Worm (Caenorhabditis elegans) whole organism, dauer: ENCODE results near the gene bath-39.

ENCODE experiments used
- unc-62 ChIP-seq: sonication (generic microtip); optimal IDR thresholded peaks from 2 replicates; lab custom pipeline; 2017; ENCODE audit warnings: missing biosample characterization, missing genetic modification reagents, missing genetic modification characterization

bath-39 gene

ce11 chrV:13459323-13459722, at the start of gene bath-39:
bath-39 (plus strand) TSS chrV:13459459.
- no peak for TF ChIP-seq unc-62 (GFP tag; lab: Kevin White, UChicago)

- no peak for TF ChIP-seq unc-62 (GFP tag; lab: Kevin White, UChicago)
These were observed 48.6 kb upstream of the bath-39 start, which contains the start of gene F53F1.4 for ce11 chrV:13410688-13411087. F53F1.4 (plus strand) TSS chrV:13411077.

ce11 chrV:13411225-13411991, 47.9 kb upstream of the bath-39 start:
- no peak for TF ChIP-seq unc-62 (GFP tag; lab: Kevin White, UChicago)

ce11 chrV:13411992-13412298, 47.3 kb upstream of the bath-39 start:
- TF ChIP-seq unc-62 (GFP tag; lab: Kevin White, UChicago) = no peak

ce11 chrV:13413301-13413700, 46.0 kb upstream of the bath-39 start:
- TF ChIP-seq unc-62 (GFP tag; lab: Kevin White, UChicago) = no peak

- no peak for TF ChIP-seq unc-62 (GFP tag; lab: Kevin White, UChicago)
These were observed 44.7 kb upstream of the bath-39 start, which contains the start of gene cut-2 for ce11 chrV:13414585-13414984. cut-2 (plus strand) TSS chrV:13414949.

ce11 chrV:13415462-13415861, 43.8 kb upstream of the bath-39 start:
- TF ChIP-seq unc-62 (GFP tag; lab: Kevin White, UChicago) = no peak

- TF ChIP-seq unc-62 (GFP tag; lab: Kevin White, UChicago) = no peak
These were observed 43.2 kb upstream of the bath-39 start for ce11 chrV:13416076-13416475.

- TF ChIP-seq unc-62 (GFP tag; lab: Kevin White, UChicago) = no peak
These were observed 41.7 kb upstream of the bath-39 start, which contains the start of gene F53F1.6 for ce11 chrV:13417513-13417912. F53F1.6 (minus strand) TSS chrV:13417613.

ce11 chrV:13420640-13421039, 38.6 kb upstream of the bath-39 start, which contains the start of gene srv-8:
srv-8 (minus strand) TSS chrV:13420740.
- no peak for TF ChIP-seq unc-62 (GFP tag; lab: Kevin White, UChicago)

- no peak for TF ChIP-seq unc-62 (GFP tag; lab: Kevin White, UChicago)
These were observed 37.6 kb upstream of the bath-39 start for ce11 chrV:13421697-13422096.

- no peak for TF ChIP-seq unc-62 (GFP tag; lab: Kevin White, UChicago)
These were observed 36.2 kb upstream of the bath-39 start, which contains the start of gene srv-9 for ce11 chrV:13423045-13423444. srv-9 (minus strand) TSS chrV:13423145.

ce11 chrV:13423608-13424007, 35.7 kb upstream of the bath-39 start, which contains the start of gene srv-10:
srv-10 (plus strand) TSS chrV:13423908.
- no peak for TF ChIP-seq unc-62 (GFP tag; lab: Kevin White, UChicago)

ce11 chrV:13426764-13427163, 32.5 kb upstream of the bath-39 start, which contains the start of gene srd-18:
srd-18 (minus strand) TSS chrV:13426864.
- TF ChIP-seq unc-62 (GFP tag; lab: Kevin White, UChicago) = no peak

ce11 chrV:13427378-13427777, 31.9 kb upstream of the bath-39 start:
- TF ChIP-seq unc-62 (GFP tag; lab: Kevin White, UChicago) = no peak

- TF ChIP-seq unc-62 (GFP tag; lab: Kevin White, UChicago) = no peak
These were observed 30.6 kb upstream of the bath-39 start, which contains the start of gene srd-19 for ce11 chrV:13428660-13429059. srd-19 (minus strand) TSS chrV:13428760.

ce11 chrV:13432364-13432763, 26.9 kb upstream of the bath-39 start, which contains the start of gene srd-17:
srd-17 (minus strand) TSS chrV:13432714.
- no peak for TF ChIP-seq unc-62 (GFP tag; lab: Kevin White, UChicago)
